Worm (Caenorhabditis elegans): ENCODE measurements around the gene set-12.

- TF ChIP-seq fos-1 (tag; optimal IDR thresholded peaks at IDR 0.05) (no peak), nhr-28 (tag; optimal IDR thresholded peaks at IDR 0.05) (no peak), nhr-25 (tag; optimal IDR thresholded peaks at IDR 0.05) (peak; percentile 67), unc-62 (GFP tag; optimal IDR thresholded peaks at IDR 0.05) (no peak), pha-4 (tag; optimal IDR thresholded peaks at IDR 0.05) (no peak), sea-2 (GFP tag; optimal IDR thresholded peaks at IDR 0.05) (no peak), skn-1 (tag; optimal IDR thresholded peaks at IDR 0.05) (no peak), ama-1 (optimal IDR thresholded peaks at IDR 0.05) (no peak), R02D3.7 (tag; optimal IDR thresholded peaks at IDR 0.05) (no peak), jun-1 (tag; optimal IDR thresholded peaks at IDR 0.05) (no peak), daf-12 (tag; optimal IDR thresholded peaks at IDR 0.05) (no peak), elt-3 (tag; optimal IDR thresholded peaks at IDR 0.05) (peak in 1 of 3 experiments; percentile 13), lin-15B (tag; optimal IDR thresholded peaks at IDR 0.05) (no peak), snpc-4 (tag; optimal IDR thresholded peaks at IDR 0.05) (no peak)
Observed at ce11 chrX:7778786-7779185, 42.7 kb upstream of the set-12 start.

Data from whole organism, L3 larva.